Fruit fly (Drosophila melanogaster): Measurements from ENCODE around the gene CG7542.

CG7542 gene

DNA sequence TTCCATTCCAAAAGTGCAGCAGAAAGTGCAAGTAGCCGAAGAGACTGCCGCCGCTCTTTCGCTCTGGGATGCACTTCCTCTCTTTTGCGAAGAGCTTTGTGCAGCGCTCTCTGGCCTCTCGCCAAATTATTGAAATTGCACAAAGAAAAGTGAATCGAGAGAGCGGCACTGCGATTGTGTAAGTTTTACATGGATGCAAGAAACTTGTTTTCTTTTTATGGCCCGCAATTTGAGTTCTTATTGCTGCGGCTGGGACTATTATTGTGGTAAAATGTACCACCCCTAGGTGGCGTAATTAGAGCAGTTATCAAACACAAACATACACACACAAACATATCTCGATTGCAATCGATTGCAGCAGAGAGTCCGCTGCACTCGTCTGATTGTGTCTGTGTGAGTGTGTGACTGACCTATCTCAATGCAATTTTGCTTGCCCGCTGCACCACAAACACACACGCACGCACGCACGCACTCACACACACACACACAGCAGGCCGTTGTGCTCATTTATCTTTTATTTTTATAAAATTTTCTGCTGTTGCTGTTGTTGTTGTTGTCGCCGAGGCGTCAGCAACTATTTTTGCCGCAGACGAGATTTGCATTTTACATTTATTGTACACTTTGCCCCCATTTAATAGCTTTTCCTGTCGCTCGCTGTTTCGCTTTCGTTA is 49.2 kb upstream of the CG7542 start (continued):
- TF ChIP-seq CG6792 (GFP tag; optimal IDR thresholded peaks at IDR 0.05) (no peak), CG10669 (GFP tag; optimal IDR thresholded peaks at IDR 0.05) (no peak), CG10631 (GFP tag; optimal IDR thresholded peaks at IDR 0.05) (no peak), CG8319 (GFP tag; optimal IDR thresholded peaks at IDR 0.05) (no peak), Gug (GFP tag; IDR thresholded peaks at IDR 0.05) (no peak), OdsH (GFP tag; optimal IDR thresholded peaks at IDR 0.05) (no peak), CG6276 (GFP tag; optimal IDR thresholded peaks at IDR 0.05) (peak; percentile 61), Eip93F (GFP tag; optimal IDR thresholded peaks at IDR 0.05) (no peak), esn (GFP tag; optimal IDR thresholded peaks at IDR 0.05) (no peak), CG9139 (GFP tag; optimal IDR thresholded peaks at IDR 0.05) (no peak), vri (GFP tag; optimal IDR thresholded peaks at IDR 0.05) (peak; percentile 26), CG1621 (tag; optimal IDR thresholded peaks at IDR 0.05) (peak; percentile 47), CG16779 (tag; optimal IDR thresholded peaks at IDR 0.05) (peak; percentile 7), fd85E (GFP tag; optimal IDR thresholded peaks at IDR 0.05) (no peak)

DNA sequence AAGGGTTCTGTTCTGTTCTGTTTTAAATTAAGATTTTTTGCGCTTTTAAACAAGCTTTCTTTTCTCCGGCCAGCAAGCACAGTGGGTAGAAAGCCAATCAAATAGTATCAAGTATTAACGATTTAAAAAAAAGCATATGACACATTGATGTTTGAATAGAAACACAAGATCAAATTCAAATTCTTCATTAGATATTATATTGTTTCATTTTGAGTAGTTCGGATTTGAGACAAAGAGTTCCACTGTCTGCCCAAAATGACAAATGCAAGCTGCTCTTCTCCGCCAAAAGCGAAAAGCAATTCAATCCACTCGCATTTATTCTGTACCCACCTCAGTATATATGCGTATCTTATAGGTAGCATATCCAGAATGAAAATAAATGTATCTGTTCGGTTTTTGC is 47.4 kb upstream of the CG7542 start:
- no peak for TF ChIP-seq ss (GFP tag; optimal IDR thresholded peaks at IDR 0.05)
- peak; percentile 46 for TF ChIP-seq OdsH (GFP tag; optimal IDR thresholded peaks at IDR 0.05)
- TF ChIP-seq CG10631 (GFP tag; optimal IDR thresholded peaks at IDR 0.05) = peak; percentile 58
- TF ChIP-seq vri (GFP tag; optimal IDR thresholded peaks at IDR 0.05) = peak; percentile 76
- no peak for TF ChIP-seq fkh (GFP tag; optimal IDR thresholded peaks at IDR 0.05)
- peak; percentile 68 for TF ChIP-seq achi (GFP tag; optimal IDR thresholded peaks at IDR 0.05)
- TF ChIP-seq CG31627 (GFP tag; optimal IDR thresholded peaks at IDR 0.05) = peak; percentile 89
- TF ChIP-seq dsx (GFP tag; optimal IDR thresholded peaks at IDR 0.05; ENCODE audit: poor library complexity, severe bottlenecking) = no peak
- TF ChIP-seq CG11294 (GFP tag; IDR thresholded peaks at IDR 0.05) = no peak
- TF ChIP-seq dac (GFP tag; optimal IDR thresholded peaks at IDR 0.05) = no peak
- no peak for TF ChIP-seq Gug (GFP tag; IDR thresholded peaks at IDR 0.05)
- TF ChIP-seq eg (GFP tag; IDR thresholded peaks at IDR 0.05) = peak; percentile 65
- peak; percentile 37 for TF ChIP-seq CG10669 (GFP tag; optimal IDR thresholded peaks at IDR 0.05)
- TF ChIP-seq Lpt (GFP tag; optimal IDR thresholded peaks at IDR 0.05) = peak; percentile 23
- no peak for TF ChIP-seq CG9139 (GFP tag; optimal IDR thresholded peaks at IDR 0.05)
- TF ChIP-seq cyc (GFP tag; optimal IDR thresholded peaks at IDR 0.05) = peak; percentile 83
- no peak for TF ChIP-seq Ets96B (tag; optimal IDR thresholded peaks at IDR 0.05)
- TF ChIP-seq CG1621 (tag; optimal IDR thresholded peaks at IDR 0.05) = no peak
- peak; percentile 94 for TF ChIP-seq svp (GFP tag)
- TF ChIP-seq pdm3 (GFP tag; optimal IDR thresholded peaks at IDR 0.05) = peak; percentile 68
- TF ChIP-seq CG7368 (GFP tag; optimal IDR thresholded peaks at IDR 0.05) = peak; percentile 29
- no peak for TF ChIP-seq CG3032 (tag; optimal IDR thresholded peaks at IDR 0.05)
- peak; percentile 55 for TF ChIP-seq Blimp-1 (GFP tag; optimal IDR thresholded peaks at IDR 0.05)
- peak; percentile 88 for TF ChIP-seq Smox (GFP tag; optimal IDR thresholded peaks at IDR 0.05)
- no peak for TF ChIP-seq CG16779 (tag; optimal IDR thresholded peaks at IDR 0.05)
- TF ChIP-seq CG6792 (GFP tag; optimal IDR thresholded peaks at IDR 0.05) = peak; percentile 65
- no peak for TF ChIP-seq CG4318 (GFP tag; optimal IDR thresholded peaks at IDR 0.05)
- TF ChIP-seq CG8319 (GFP tag; optimal IDR thresholded peaks at IDR 0.05) = peak; percentile 54
- TF ChIP-seq spab (GFP tag; optimal IDR thresholded peaks at IDR 0.05) = no peak
- TF ChIP-seq Sox15 (GFP tag; optimal IDR thresholded peaks at IDR 0.05) = peak; percentile 66
- TF ChIP-seq Sox14 (GFP tag; optimal IDR thresholded peaks at IDR 0.05) = peak; percentile 80
- TF ChIP-seq Hr4 (GFP tag; optimal IDR thresholded peaks at IDR 0.05) = peak; percentile 28
- TF ChIP-seq CG6808 (GFP tag; optimal IDR thresholded peaks at IDR 0.05) = peak; percentile 1
- no peak for TF ChIP-seq fd59A (GFP tag; optimal IDR thresholded peaks at IDR 0.05)
- peak; percentile 66 for TF ChIP-seq CG3919 (GFP tag; optimal IDR thresholded peaks at IDR 0.05)
- TF ChIP-seq CG8119 (GFP tag; IDR thresholded peaks at IDR 0.05) = 0 out of 3 replicates have a peak, but pooled peaks have one; percentile 31
- peak; percentile 80 for TF ChIP-seq Ets21C (GFP tag; optimal IDR thresholded peaks at IDR 0.05)
- TF ChIP-seq fd85E (GFP tag; optimal IDR thresholded peaks at IDR 0.05) = no peak
- peak; percentile 69 for TF ChIP-seq CG34406 (GFP tag; optimal IDR thresholded peaks at IDR 0.05)
- peak; percentile 76 for TF ChIP-seq CG6163 (GFP tag; IDR thresholded peaks at IDR 0.05)
- peak; percentile 10 for TF ChIP-seq CG6854 (GFP tag; optimal IDR thresholded peaks at IDR 0.05)
- TF ChIP-seq CG11762 (GFP tag; optimal IDR thresholded peaks at IDR 0.05; ENCODE audit: insufficient read depth) = peak; percentile 24
- TF ChIP-seq Hr38 (GFP tag; optimal IDR thresholded peaks at IDR 0.05) = no peak
- peak; percentile 91 for TF ChIP-seq Sox102F (GFP tag; optimal IDR thresholded peaks at IDR 0.05)
